Worm (Caenorhabditis elegans) whole organism, L4 larva: ENCODE data around the gene F01G10.9.

Experiments used
- R02D3.7 ChIP-seq: fragments of 150-350 bp; sonication (generic microtip); optimal IDR thresholded peaks from 3 replicates; lab custom pipeline; 2014; ENCODE audit warnings: missing biosample characterization, missing genetic modification characterization
- mep-1 ChIP-seq: fragments of 150-350 bp; sonication (generic microtip); optimal IDR thresholded peaks from 3 replicates; lab custom pipeline; 2014; ENCODE audit warnings: missing biosample characterization, missing genetic modification characterization

DNA sequence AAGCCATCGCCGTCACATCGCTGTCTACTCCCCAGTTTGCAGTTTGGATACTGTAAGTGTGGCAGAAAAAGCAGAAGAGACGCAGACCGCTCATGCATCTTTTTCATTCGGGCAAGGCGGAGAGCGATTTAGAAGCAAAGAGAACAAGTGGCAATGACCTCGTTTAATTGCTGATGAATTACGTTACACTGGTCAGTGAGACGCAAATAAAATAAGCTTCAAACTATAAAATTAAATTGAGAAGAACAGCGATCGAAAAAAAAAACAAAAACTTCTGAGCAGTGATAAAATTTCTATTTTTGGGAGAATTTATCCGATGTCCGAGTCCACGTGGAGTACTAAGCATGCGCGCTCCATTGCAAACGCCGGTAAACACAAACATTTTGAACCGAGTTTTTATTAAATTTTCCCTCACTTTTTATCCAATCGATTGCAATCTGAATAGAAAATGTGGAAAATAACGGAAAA lies 37.3 kb downstream of the F01G10.9 start, which contains the start of gene C24F3.2:
- TF ChIP-seq R02D3.7 (tag; lab: Kevin White, UChicago) = no peak
- TF ChIP-seq mep-1 (tag; lab: Kevin White, UChicago) = no peak
